Worm (Caenorhabditis elegans) whole organism, L4 larva: ENCODE results near the gene sra-12.

Source experiments
- F26F4.8 ChIP-seq: fragments of 200-800 bp; sonication (Bioruptor generic); conservative IDR thresholded peaks from 2 replicates; pipeline ENCODE4 v1.3.6; 2022; ENCODE audit warnings: missing genetic modification characterization, missing compliant biosample characterization
- R02D3.7 ChIP-seq: fragments of 150-350 bp; sonication (generic microtip); optimal IDR thresholded peaks from 3 replicates; lab custom pipeline; 2014; ENCODE audit warnings: missing biosample characterization, missing genetic modification characterization
- T26A8.4 ChIP-seq: fragments of 200-800 bp; sonication (Bioruptor generic); IDR thresholded peaks from 2 replicates; pipeline ENCODE4 v1.3.6; 2022; ENCODE audit warnings: missing genetic modification characterization, missing compliant biosample characterization
- Y5F2A.4 ChIP-seq: fragments of 200-800 bp; sonication (Bioruptor generic); optimal IDR thresholded peaks from 2 replicates; lab custom pipeline; 2018; ENCODE audit warnings: mild to moderate bottlenecking, missing genetic modification characterization, missing compliant biosample characterization
- Y75B8A.6 ChIP-seq: fragments of 200-800 bp; sonication (Bioruptor generic); IDR thresholded peaks from 2 replicates; pipeline ENCODE4 v1.3.6; 2022; ENCODE audit warnings: missing genetic modification reagents, missing genetic modification characterization, missing compliant biosample characterization
- ZK546.5 ChIP-seq, 2 experiments: sonication (generic microtip); optimal IDR thresholded peaks; 2 replicates each; lab custom pipeline; 2017; ENCODE audit warnings: missing biosample characterization in 2 of 2, missing genetic modification characterization in 2 of 2
- aha-1 ChIP-seq: fragments of 150-350 bp; peaks from one replicate; lab custom pipeline; 2014; ENCODE audit warnings: missing biosample characterization, missing genetic modification characterization
- attf-4 ChIP-seq: sonication (generic microtip); optimal IDR thresholded peaks from 3 replicates; lab custom pipeline; 2017; ENCODE audit warnings: missing biosample characterization, missing genetic modification characterization
- ceh-20 ChIP-seq: fragments of 200-800 bp; sonication (Bioruptor generic); IDR thresholded peaks from 2 replicates; pipeline ENCODE4 v1.3.6; 2022; ENCODE audit warnings: missing genetic modification reagents, missing genetic modification characterization, missing compliant biosample characterization
- ceh-32 ChIP-seq: sonication (generic microtip); optimal IDR thresholded peaks from 2 replicates; lab custom pipeline; 2016; ENCODE audit warnings: mild to moderate bottlenecking, missing genetic modification characterization, missing compliant biosample characterization; ENCODE audit not compliant: poor library complexity
- ceh-62 ChIP-seq: sonication (generic microtip); optimal IDR thresholded peaks from 2 replicates; lab custom pipeline; 2017; ENCODE audit warnings: missing biosample characterization, missing genetic modification characterization
- daf-16 ChIP-seq, 3 experiments: sonication (generic microtip); optimal IDR thresholded peaks; 2 replicates each; lab custom pipeline; 2016 to 2017; ENCODE audit warnings: missing genetic modification characterization in 3 of 3, missing genetic modification reagents in 3 of 3, mild to moderate bottlenecking in 2 of 3, missing compliant biosample characterization in 2 of 3, missing biosample characterization in 1 of 3, moderate library complexity in 1 of 3
- daf-19 ChIP-seq: fragments of 200-800 bp; sonication (Bioruptor generic); conservative IDR thresholded peaks from 2 replicates; pipeline ENCODE4 v1.3.6; 2022; ENCODE audit warnings: missing genetic modification characterization, missing compliant biosample characterization
- daf-8 ChIP-seq: fragments of 200-800 bp; sonication (Bioruptor generic); IDR thresholded peaks from 2 replicates; pipeline ENCODE4 v1.3.6; 2022; ENCODE audit warnings: missing genetic modification characterization, missing compliant biosample characterization
- dmd-9 ChIP-seq: fragments of 200-800 bp; sonication (Bioruptor generic); IDR thresholded peaks from 2 replicates; pipeline ENCODE4 v1.3.6; 2022; ENCODE audit warnings: missing genetic modification reagents, missing genetic modification characterization, missing compliant biosample characterization
- dpl-1 ChIP-seq: fragments of 150-350 bp; optimal IDR thresholded peaks from 2 replicates; lab custom pipeline; 2014; ENCODE audit warnings: missing biosample characterization, missing genetic modification reagents, missing genetic modification characterization
- fkh-10 ChIP-seq: fragments of 150-350 bp; optimal IDR thresholded peaks from 2 replicates; lab custom pipeline; 2014; ENCODE audit warnings: missing biosample characterization, missing genetic modification reagents, missing genetic modification characterization
- gei-8 ChIP-seq: fragments of 200-800 bp; sonication (Bioruptor generic); optimal IDR thresholded peaks from 2 replicates; lab custom pipeline; 2018; ENCODE audit warnings: mild to moderate bottlenecking, missing genetic modification characterization, missing compliant biosample characterization
- hlh-11 ChIP-seq: fragments of 200-800 bp; sonication (Bioruptor generic); optimal IDR thresholded peaks from 2 replicates; lab custom pipeline; 2018; ENCODE audit warnings: mild to moderate bottlenecking, missing genetic modification characterization, missing compliant biosample characterization
- hlh-30 ChIP-seq: sonication (generic microtip); optimal IDR thresholded peaks from 2 replicates; lab custom pipeline; 2017; ENCODE audit warnings: antibody characterized with exemption, mild to moderate bottlenecking, missing genetic modification characterization, missing compliant biosample characterization; ENCODE audit not compliant: insufficient read depth
- lin-38 ChIP-seq: fragments of 200-800 bp; sonication (Bioruptor generic); IDR thresholded peaks from 2 replicates; pipeline ENCODE4 v1.3.6; 2022; ENCODE audit warnings: missing genetic modification reagents, missing genetic modification characterization, missing compliant biosample characterization
- madf-9 ChIP-seq: fragments of 200-800 bp; sonication (Bioruptor generic); conservative IDR thresholded peaks from 2 replicates; pipeline ENCODE4 v1.3.6; 2022; ENCODE audit warnings: missing genetic modification reagents, missing genetic modification characterization, missing compliant biosample characterization
- mdt-29 ChIP-seq: fragments of 200-800 bp; sonication (Bioruptor generic); IDR thresholded peaks from 2 replicates; pipeline ENCODE4 v1.3.6; 2022; ENCODE audit warnings: missing genetic modification reagents, missing genetic modification characterization, missing compliant biosample characterization
- nhr-237 ChIP-seq: sonication (generic microtip); optimal IDR thresholded peaks from 2 replicates; lab custom pipeline; 2017; ENCODE audit warnings: missing biosample characterization, missing genetic modification characterization
- nhr-25 ChIP-seq: sonication (generic microtip); optimal IDR thresholded peaks from 2 replicates; lab custom pipeline; 2017; ENCODE audit warnings: missing genetic modification characterization, mild to moderate bottlenecking, missing compliant biosample characterization, antibody characterized with exemption, moderate library complexity, borderline replicate concordance; ENCODE audit not compliant: insufficient read depth
- nhr-41 ChIP-seq: fragments of 200-800 bp; sonication (Bioruptor generic); IDR thresholded peaks from 2 replicates; pipeline ENCODE4 v1.3.6; 2022; ENCODE audit warnings: missing genetic modification reagents, missing genetic modification characterization, missing compliant biosample characterization
- nhr-76 ChIP-seq: fragments of 150-350 bp; optimal IDR thresholded peaks from 2 replicates; lab custom pipeline; 2014; ENCODE audit warnings: missing biosample characterization, missing genetic modification characterization
- nhr-77 ChIP-seq: fragments of 150-350 bp; optimal IDR thresholded peaks from 2 replicates; lab custom pipeline; 2014; ENCODE audit warnings: missing biosample characterization, missing genetic modification characterization
- sdz-12 ChIP-seq: fragments of 200-800 bp; sonication (Bioruptor generic); optimal IDR thresholded peaks from 2 replicates; lab custom pipeline; 2018; ENCODE audit warnings: mild to moderate bottlenecking, missing genetic modification characterization, missing compliant biosample characterization
- spr-1 ChIP-seq: sonication (generic microtip); optimal IDR thresholded peaks from 2 replicates; lab custom pipeline; 2016; ENCODE audit warnings: mild to moderate bottlenecking, missing genetic modification characterization, missing compliant biosample characterization
- spr-3 ChIP-seq: fragments of 200-800 bp; sonication (Bioruptor generic); optimal IDR thresholded peaks from 2 replicates; lab custom pipeline; 2018; ENCODE audit warnings: mild to moderate bottlenecking, missing genetic modification characterization, missing compliant biosample characterization
- tra-1 ChIP-seq: fragments of 200-800 bp; sonication (Bioruptor generic); IDR thresholded peaks from 2 replicates; pipeline ENCODE4 v1.3.6; 2022; ENCODE audit warnings: missing genetic modification reagents, missing genetic modification characterization, missing compliant biosample characterization
- unc-62 ChIP-seq, 3 experiments: fragments of 150-350 bp in 1 of 3; sonication (generic microtip); optimal IDR thresholded peaks in 2 of 3; peaks in 1 of 3; 1 replicate in 1 of 3; 2 replicates in 2 of 3; lab custom pipeline; 2014 to 2017; ENCODE audit warnings: missing biosample characterization in 3 of 3, missing genetic modification characterization in 3 of 3, missing genetic modification reagents in 3 of 3, missing genotype in 1 of 3
- zag-1 ChIP-seq: fragments of 150-350 bp; optimal IDR thresholded peaks from 2 replicates; lab custom pipeline; 2014; ENCODE audit warnings: missing biosample characterization, missing genetic modification characterization
- ztf-11 ChIP-seq: fragments of 150-350 bp; optimal IDR thresholded peaks from 2 replicates; lab custom pipeline; 2014; ENCODE audit warnings: missing biosample characterization, missing genetic modification characterization

Gene sra-12

DNA sequence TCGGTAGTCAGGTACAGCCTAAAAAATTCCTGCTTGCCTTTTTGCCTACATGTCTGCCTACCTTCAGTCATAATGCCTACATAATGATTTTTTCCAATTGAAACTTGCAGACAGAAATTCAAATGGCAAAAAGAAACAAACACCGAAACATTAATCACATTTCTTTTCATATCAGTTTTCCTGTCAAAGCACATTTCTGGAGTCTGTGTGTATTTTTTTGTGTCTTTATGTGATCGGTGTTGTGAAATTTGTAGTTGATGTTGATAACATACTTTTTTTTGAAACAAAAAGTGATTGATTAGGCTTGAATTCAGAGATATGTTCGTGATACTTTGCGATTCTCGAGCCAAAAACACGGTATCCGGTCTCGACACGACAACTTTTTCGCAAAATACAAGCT lies 45.1 kb upstream of the sra-12 start (continued):
- no peak for TF ChIP-seq daf-19 (GFP tag; lab: Robert Waterston, UW)
- no peak for TF ChIP-seq spr-1
- no peak for TF ChIP-seq ceh-20
- no peak for TF ChIP-seq mdt-29
- no peak for TF ChIP-seq sdz-12
- TF ChIP-seq hlh-11 (tag; lab: Kevin White, UChicago) = peak; percentile 39
- TF ChIP-seq daf-8 (GFP tag; lab: Robert Waterston, UW) = no peak
- TF ChIP-seq F26F4.8 (GFP tag; lab: Robert Waterston, UW) = no peak
- TF ChIP-seq nhr-25 (tag; lab: Kevin White, UChicago) = no peak
- TF ChIP-seq ceh-32 = no peak
- TF ChIP-seq zag-1 = no peak
- TF ChIP-seq nhr-41 (GFP tag; lab: Robert Waterston, UW) = no peak
- TF ChIP-seq tra-1 (GFP tag; lab: Robert Waterston, UW) = no peak
- no peak for TF ChIP-seq spr-3 (GFP tag; lab: Kevin White, UChicago)
- TF ChIP-seq Y75B8A.6 (GFP tag; lab: Robert Waterston, UW) = no peak
- TF ChIP-seq ztf-11 (tag; lab: Kevin White, UChicago) = no peak
- TF ChIP-seq, all 104 proteins: peak for 8

DNA sequence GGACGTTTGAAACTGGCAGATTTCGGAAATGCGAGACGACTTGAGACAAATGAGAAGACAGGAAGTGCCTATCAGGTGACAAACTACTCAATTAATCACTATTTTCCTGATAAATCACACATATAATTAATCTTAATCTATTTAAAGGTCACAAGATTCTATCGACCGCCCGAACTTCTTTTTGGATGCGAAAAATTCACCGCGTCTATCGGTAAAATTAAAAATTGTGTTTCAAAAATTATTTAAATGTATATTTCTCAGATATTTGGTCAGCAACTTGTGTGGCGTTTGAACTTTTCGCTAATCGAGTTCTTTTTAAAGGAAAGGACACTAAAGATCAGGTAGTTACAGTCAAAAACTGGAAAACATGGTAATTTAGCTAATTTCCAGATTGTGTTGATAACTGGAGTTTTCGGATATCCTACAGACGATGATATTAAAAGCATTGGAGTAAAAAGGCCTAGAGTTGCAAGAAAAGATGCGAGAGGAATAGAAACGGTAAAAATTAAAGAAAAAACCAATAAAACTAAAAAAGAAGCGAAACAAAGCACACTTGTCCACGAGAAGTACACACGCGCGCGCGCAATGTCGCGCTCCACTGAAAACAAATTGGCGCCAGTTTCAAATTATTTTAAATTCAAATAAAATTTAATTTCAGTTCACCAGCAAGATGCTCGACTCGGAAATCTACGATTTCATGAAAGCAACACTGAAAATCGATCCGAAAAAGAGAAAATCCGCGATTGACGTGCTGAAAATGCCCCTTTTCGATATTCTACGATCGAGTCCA lies 44.2 kb upstream of the sra-12 start:
- TF ChIP-seq aha-1 (tag; lab: Kevin White, UChicago) (peak; percentile 20), Y5F2A.4 (no peak), ZK546.5 (tag; optimal IDR thresholded peaks at IDR 0.05; lab: Kevin White, UChicago) (no peak), lin-38 (GFP tag; lab: Robert Waterston, UW) (peak; percentile 53), unc-62 (GFP tag; optimal IDR thresholded peaks at IDR 0.05 in 1 of 2; lab: Kevin White, UChicago) (peak in 1 of 2 experiments; percentile 9), unc-62 (tag; optimal IDR thresholded peaks at IDR 0.05; lab: Kevin White, UChicago) (no peak), nhr-76 (tag; lab: Kevin White, UChicago) (no peak), R02D3.7 (tag; lab: Kevin White, UChicago) (no peak), ceh-32 (no peak), nhr-77 (tag; lab: Kevin White, UChicago) (no peak), dpl-1 (GFP tag; lab: Kevin White, UChicago) (peak; percentile 10), gei-8 (GFP tag; lab: Kevin White, UChicago) (no peak), fkh-10 (no peak), T26A8.4 (no peak), dmd-9 (GFP tag; lab: Robert Waterston, UW) (no peak), daf-16 (GFP tag; optimal IDR thresholded peaks at IDR 0.05; lab: Kevin White, UChicago) (no peak), daf-16 (tag; optimal IDR thresholded peaks at IDR 0.05; lab: Kevin White, UChicago) (no peak), spr-3 (GFP tag; lab: Kevin White, UChicago) (no peak), attf-4 (no peak), madf-9 (GFP tag; lab: Robert Waterston, UW) (no peak), hlh-30 (no peak)

DNA sequence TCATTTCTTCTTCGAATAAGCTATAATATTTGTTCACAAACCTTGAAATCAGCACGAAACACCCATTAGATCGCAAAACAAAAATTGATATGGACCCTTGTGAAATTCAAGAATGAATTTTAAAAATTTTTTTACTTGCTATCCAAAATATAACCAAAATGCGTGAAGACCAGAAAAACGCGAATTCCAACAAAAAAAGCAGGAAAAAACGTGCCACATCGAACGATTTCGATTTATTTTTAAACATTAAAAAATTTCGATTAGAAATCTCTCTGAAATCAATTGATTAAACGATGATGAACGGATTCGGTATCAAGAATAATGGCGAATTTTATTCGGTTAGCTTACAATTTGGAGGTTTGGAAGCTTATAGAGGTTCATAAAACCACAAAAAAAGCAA lies 43.0 kb upstream of the sra-12 start, which contains the start of the genes tceb-3 and gskl-1:
tceb-3 (minus strand) TSS at position 101 of the 400 bp plus-strand sequence.
gskl-1 (plus strand) TSS at position 243 of the 400 bp plus-strand sequence.
- TF ChIP-seq T26A8.4 (no peak), nhr-237 (tag; lab: Kevin White, UChicago) (no peak), ceh-62 (tag; lab: Kevin White, UChicago) (no peak)
- TF ChIP-seq, all 104 proteins: peak for 0
